Worm (Caenorhabditis elegans): ENCODE data around the gene K05B2.4.

DNA sequence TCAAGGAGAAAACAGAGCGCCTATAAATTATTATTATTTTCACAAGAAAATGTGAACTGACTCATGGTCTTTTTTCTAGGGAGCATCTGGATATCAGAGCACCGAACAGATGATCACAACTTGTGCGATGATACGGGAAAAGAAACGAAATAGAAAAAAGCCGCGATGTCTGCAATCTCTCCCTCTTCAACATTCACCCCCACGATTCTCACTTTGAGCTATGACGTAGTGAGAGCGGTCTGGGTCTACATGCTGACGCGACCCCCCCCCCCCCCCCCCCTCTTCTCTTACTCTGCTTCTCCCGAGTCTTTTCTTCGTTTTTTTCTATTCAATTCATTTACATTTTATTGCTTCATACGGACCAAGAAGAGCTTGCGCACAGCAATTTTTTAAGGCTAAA, 21.2 kb downstream of the K05B2.4 start:
- peak; percentile 54 for TF ChIP-seq pha-4 (tag; optimal IDR thresholded peaks at IDR 0.05)
- TF ChIP-seq nhr-28 (tag; optimal IDR thresholded peaks at IDR 0.05), result no peak

All from whole organism, L3 larva.